Worm (Caenorhabditis elegans) whole organism, L3 larva: ENCODE data around the gene T09A12.1.

Source experiments
- ZK546.5 ChIP-seq: sonication (generic microtip); optimal IDR thresholded peaks from 2 replicates; lab custom pipeline; 2017; ENCODE audit warnings: missing biosample characterization, missing genetic modification characterization
- ama-1 ChIP-seq: fragments of 150-350 bp; optimal IDR thresholded peaks from 2 replicates; lab custom pipeline; 2018
- ceh-82 ChIP-seq: fragments of 150-350 bp; optimal IDR thresholded peaks from 2 replicates; lab custom pipeline; 2014; ENCODE audit warnings: missing biosample characterization, missing genetic modification characterization
- elt-1 ChIP-seq: fragments of 150-350 bp; optimal IDR thresholded peaks from 2 replicates; lab custom pipeline; 2014; ENCODE audit warnings: missing biosample characterization, missing genetic modification characterization
- fkh-10 ChIP-seq: sonication (generic microtip); optimal IDR thresholded peaks from 2 replicates; lab custom pipeline; 2017; ENCODE audit warnings: missing biosample characterization, missing genetic modification reagents, missing genetic modification characterization
- fkh-2 ChIP-seq: fragments of 150-350 bp; optimal IDR thresholded peaks from 2 replicates; lab custom pipeline; 2014; ENCODE audit warnings: missing biosample characterization, missing genetic modification reagents, missing genetic modification characterization
- jun-1 ChIP-seq: fragments of 150-350 bp; optimal IDR thresholded peaks from 2 replicates; lab custom pipeline; 2014; ENCODE audit warnings: missing biosample characterization, missing genetic modification reagents, missing genetic modification characterization
- nfya-1 ChIP-seq: sonication (generic microtip); optimal IDR thresholded peaks from 2 replicates; lab custom pipeline; 2017; ENCODE audit warnings: missing genetic modification characterization, mild to moderate bottlenecking, missing compliant biosample characterization, antibody characterized with exemption, moderate library complexity; ENCODE audit not compliant: insufficient read depth
- nhr-11 ChIP-seq: fragments of 150-350 bp; optimal IDR thresholded peaks from 2 replicates; lab custom pipeline; 2014; ENCODE audit warnings: missing biosample characterization, missing genetic modification characterization
- nhr-12 ChIP-seq: fragments of 150-350 bp; optimal IDR thresholded peaks from 2 replicates; lab custom pipeline; 2014; ENCODE audit warnings: missing biosample characterization, missing genetic modification characterization
- nhr-43 ChIP-seq: sonication (generic microtip); optimal IDR thresholded peaks from 2 replicates; lab custom pipeline; 2016; ENCODE audit warnings: mild to moderate bottlenecking, missing genetic modification characterization, missing compliant biosample characterization; ENCODE audit not compliant: poor library complexity, severe bottlenecking
- nhr-76 ChIP-seq: fragments of 150-350 bp; sonication (generic microtip); optimal IDR thresholded peaks from 5 replicates; lab custom pipeline; 2014; ENCODE audit warnings: missing biosample characterization, missing genetic modification characterization
- pha-4 ChIP-seq: fragments of 150-350 bp; optimal IDR thresholded peaks from 2 replicates; lab custom pipeline; 2014; ENCODE audit warnings: missing biosample characterization, missing genetic modification reagents, missing genetic modification characterization
- sea-2 ChIP-seq: fragments of 150-350 bp; sonication (generic microtip); optimal IDR thresholded peaks from 4 replicates; lab custom pipeline; 2014; ENCODE audit warnings: missing biosample characterization, missing genetic modification reagents, missing genetic modification characterization
- ztf-11 ChIP-seq: fragments of 150-350 bp; optimal IDR thresholded peaks from 2 replicates; lab custom pipeline; 2014; ENCODE audit warnings: missing biosample characterization, missing genetic modification characterization
- ztf-4 ChIP-seq: fragments of 150-350 bp; optimal IDR thresholded peaks from 2 replicates; lab custom pipeline; 2014; ENCODE audit warnings: missing biosample characterization, missing genetic modification characterization

Gene T09A12.1

ce11 chrIV:8289580-8290323 is 45.5 kb downstream of the T09A12.1 start, which contains the start of gene daf-31 (continued):
- TF ChIP-seq ztf-11 (tag; lab: Kevin White, UChicago) (no peak), fkh-10 (GFP tag; lab: Kevin White, UChicago) (no peak), fkh-2 (tag; lab: Kevin White, UChicago) (no peak), nhr-43 (tag; lab: Kevin White, UChicago) (no peak), elt-1 (no peak), nhr-11 (tag; lab: Kevin White, UChicago) (no peak), jun-1 (tag; lab: Kevin White, UChicago) (no peak), sea-2 (no peak)

- no peak for TF ChIP-seq fkh-10 (GFP tag; lab: Kevin White, UChicago)
- TF ChIP-seq nhr-12 = no peak
- no peak for TF ChIP-seq nfya-1 (tag; lab: Kevin White, UChicago)
- TF ChIP-seq pha-4 (tag; lab: Kevin White, UChicago) = no peak
- TF ChIP-seq jun-1 (tag; lab: Kevin White, UChicago) = no peak
- TF ChIP-seq nhr-76 (tag; lab: Kevin White, UChicago) = no peak
- no peak for TF ChIP-seq ZK546.5 (tag; lab: Kevin White, UChicago)
- no peak for TF ChIP-seq ztf-4
These were observed 47.0 kb downstream of the T09A12.1 start, which contains the start of gene K07H8.2 for ce11 chrIV:8291232-8291631. Gene K07H8.2, plus strand, starts transcription at chrIV:8291532.

- TF ChIP-seq ama-1 (peak; percentile 18), ceh-82 (tag; lab: Kevin White, UChicago) (no peak)
These were observed 50.4 kb downstream of the T09A12.1 start, which contains the start of gene tbce-1 for ce11 chrIV:8294650-8295049. Gene tbce-1, plus strand, starts transcription at chrIV:8294690.
